Fruit fly (Drosophila melanogaster) whole organism, adult: ENCODE measurements around the gene AOX4.

Source experiments
- CG11617 ChIP-seq: fragments of 200-800 bp; sonication (Bioruptor generic); optimal IDR thresholded peaks from 2 replicates; lab custom pipeline; 2017; ENCODE audit warnings: mild to moderate bottlenecking, missing biosample characterization, missing genetic modification reagents, missing genetic modification characterization
- CG12768 ChIP-seq: fragments of 200-800 bp; sonication (Bioruptor generic); optimal IDR thresholded peaks from 2 replicates; lab custom pipeline; 2017; ENCODE audit warnings: missing biosample characterization, missing genetic modification characterization, mild to moderate bottlenecking, moderate library complexity, missing genetic modification reagents
- CG14711 ChIP-seq: fragments of 200-800 bp; sonication (Bioruptor generic); optimal IDR thresholded peaks from 2 replicates; lab custom pipeline; 2018; ENCODE audit warnings: missing biosample characterization, mild to moderate bottlenecking, missing genetic modification characterization, moderate library complexity
- CG1620 ChIP-seq: fragments of 200-800 bp; sonication (Bioruptor generic); optimal IDR thresholded peaks from 2 replicates; lab custom pipeline; 2016; ENCODE audit warnings: missing biosample characterization, missing genetic modification characterization
- CG33017 ChIP-seq: fragments of 200-800 bp; sonication (Bioruptor generic); optimal IDR thresholded peaks from 2 replicates; lab custom pipeline; 2018; ENCODE audit warnings: missing biosample characterization, mild to moderate bottlenecking, missing genetic modification characterization, moderate library complexity
- CG5204 ChIP-seq: fragments of 200-800 bp; sonication (Bioruptor generic); optimal IDR thresholded peaks from 2 replicates; lab custom pipeline; 2016; ENCODE audit warnings: missing biosample characterization, missing genetic modification characterization
- CG7045 ChIP-seq: fragments of 200-800 bp; sonication (Bioruptor generic); optimal IDR thresholded peaks from 2 replicates; lab custom pipeline; 2017; ENCODE audit warnings: missing biosample characterization, mild to moderate bottlenecking, missing genetic modification characterization
- CG7101 ChIP-seq: fragments of 200-800 bp; sonication (Bioruptor generic); optimal IDR thresholded peaks from 2 replicates; lab custom pipeline; 2018; ENCODE audit warnings: missing biosample characterization, mild to moderate bottlenecking, missing genetic modification characterization, moderate library complexity
- Clk ChIP-seq: fragments of 200-800 bp; sonication (Bioruptor generic); optimal IDR thresholded peaks from 2 replicates; lab custom pipeline; 2017; ENCODE audit warnings: missing biosample characterization, missing genetic modification characterization
- Crg-1 ChIP-seq: fragments of 200-800 bp; sonication (Bioruptor generic); optimal IDR thresholded peaks from 2 replicates; lab custom pipeline; 2016; ENCODE audit warnings: missing biosample characterization, missing genetic modification characterization
- Hr96 ChIP-seq: fragments of 200-800 bp; sonication (Bioruptor generic); optimal IDR thresholded peaks from 2 replicates; lab custom pipeline; 2016; ENCODE audit warnings: missing biosample characterization, missing genetic modification characterization
- Mnt ChIP-seq: fragments of 200-800 bp; sonication (Bioruptor generic); optimal IDR thresholded peaks from 2 replicates; lab custom pipeline; 2016; ENCODE audit warnings: missing biosample characterization, mild to moderate bottlenecking, missing genetic modification characterization
- bab1 ChIP-seq: fragments of 200-800 bp; sonication (Bioruptor generic); optimal IDR thresholded peaks from 3 replicates; lab custom pipeline; 2019; ENCODE audit warnings: missing biosample characterization, mild to moderate bottlenecking, missing genetic modification characterization, moderate library complexity
- cic ChIP-seq: fragments of 200-800 bp; sonication (Bioruptor generic); optimal IDR thresholded peaks from 2 replicates; lab custom pipeline; 2017; ENCODE audit warnings: missing biosample characterization, mild to moderate bottlenecking, missing genetic modification characterization, moderate library complexity
- cnc ChIP-seq, 2 experiments: fragments of >200 bp; optimal IDR thresholded peaks; 2 replicates each; lab custom pipeline; 2017
- kay ChIP-seq: fragments of 200-800 bp; sonication (Bioruptor generic); peaks from one replicate; lab custom pipeline; 2016; ENCODE audit warnings: missing biosample characterization, missing genetic modification characterization, borderline replicate concordance
- ovo ChIP-seq: fragments of 200-800 bp; sonication (Bioruptor generic); optimal IDR thresholded peaks from 2 replicates; lab custom pipeline; 2016; ENCODE audit warnings: missing biosample characterization, missing genetic modification characterization
- pad ChIP-seq: fragments of 200-800 bp; sonication (Bioruptor generic); optimal IDR thresholded peaks from 3 replicates; lab custom pipeline; 2017; ENCODE audit warnings: missing biosample characterization, missing genetic modification characterization, mild to moderate bottlenecking, moderate library complexity, missing genetic modification reagents
- tj ChIP-seq: fragments of 200-800 bp; sonication (Bioruptor generic); optimal IDR thresholded peaks from 3 replicates; lab custom pipeline; 2017; ENCODE audit warnings: missing biosample characterization, mild to moderate bottlenecking, missing genetic modification characterization, moderate library complexity
- toe ChIP-seq: fragments of 200-800 bp; sonication (Bioruptor generic); optimal IDR thresholded peaks from 2 replicates; lab custom pipeline; 2016; ENCODE audit warnings: missing biosample characterization, missing genetic modification characterization

The AOX4 gene

DNA sequence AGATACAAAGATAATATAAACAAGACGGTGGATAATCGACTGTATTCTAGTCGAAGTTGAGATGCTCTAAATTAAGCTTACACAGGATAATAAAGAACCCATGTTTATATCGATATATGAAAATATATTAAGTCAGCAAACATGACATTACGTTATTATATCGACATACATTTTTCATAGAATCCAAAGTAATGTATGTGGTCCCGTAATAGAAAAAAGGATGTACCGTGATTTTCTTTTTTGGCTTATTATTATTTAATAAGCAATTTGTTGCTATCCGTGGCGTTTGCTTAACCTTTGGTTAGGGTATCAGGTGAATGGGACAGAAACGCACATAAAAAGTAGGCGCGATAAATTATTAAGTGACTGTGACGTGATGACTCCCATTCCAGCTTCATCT lies 3.9 kb upstream of the AOX4 start:
- TF ChIP-seq cic (GFP tag; lab: Kevin White, UChicago) (no peak), toe (GFP tag; lab: Kevin White, UChicago) (no peak), ovo (no peak), CG12768 (GFP tag; lab: Kevin White, UChicago) (no peak)

DNA sequence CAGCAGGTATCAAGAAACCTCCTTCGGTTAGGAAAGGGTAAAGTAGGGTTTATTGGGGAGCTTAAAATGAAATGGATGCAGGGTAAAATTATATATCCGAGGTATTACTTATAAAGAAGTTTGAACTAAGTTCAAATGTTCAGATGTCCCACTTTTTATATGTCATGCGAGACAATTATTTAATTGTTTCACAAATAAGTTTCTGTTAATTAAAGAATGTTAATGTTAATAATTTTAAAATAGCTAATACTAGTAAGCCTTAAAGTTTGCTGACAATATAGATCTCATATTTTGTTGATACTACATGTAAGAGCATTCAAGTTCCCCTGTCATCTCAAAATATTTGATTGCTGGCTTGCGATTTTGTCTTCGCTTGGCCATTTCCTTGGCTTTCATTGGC lies 2.1 kb upstream of the AOX4 start:
- no peak for TF ChIP-seq Hr96 (GFP tag; lab: Kevin White, UChicago)
- no peak for TF ChIP-seq pad (GFP tag; lab: Kevin White, UChicago)
- no peak for TF ChIP-seq CG14711 (tag; lab: Kevin White, UChicago)
- no peak for TF ChIP-seq ovo
- TF ChIP-seq CG1620 (GFP tag; lab: Kevin White, UChicago) = no peak
- no peak for TF ChIP-seq CG12768 (GFP tag; lab: Kevin White, UChicago)
- no peak for TF ChIP-seq tj (GFP tag; lab: Kevin White, UChicago)
- TF ChIP-seq bab1 = no peak
- no peak for TF ChIP-seq CG7101 (tag; lab: Kevin White, UChicago)

DNA sequence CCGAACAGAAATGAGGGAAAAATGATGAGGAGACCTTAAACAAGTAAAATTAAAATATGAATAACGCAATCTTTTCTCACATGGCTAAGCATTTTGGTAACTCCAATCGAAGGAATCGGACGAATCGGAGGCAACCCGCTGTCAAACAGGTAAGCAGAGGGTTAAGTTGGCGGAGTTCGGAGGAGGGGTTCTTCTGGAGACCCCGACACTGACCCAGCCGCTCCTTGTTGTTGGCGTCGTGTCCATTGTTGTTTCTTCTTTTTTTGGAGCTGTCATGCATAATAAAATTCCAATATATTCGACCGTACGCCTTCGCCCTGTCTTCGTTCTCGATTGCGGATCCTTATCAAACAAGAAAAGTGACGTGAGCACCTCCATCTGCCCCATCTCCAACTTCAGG lies 933 bp upstream of the AOX4 start:
- no peak for TF ChIP-seq CG12768 (GFP tag; lab: Kevin White, UChicago)
- TF ChIP-seq CG1620 (GFP tag; lab: Kevin White, UChicago) = no peak
- no peak for TF ChIP-seq CG33017 (tag; lab: Kevin White, UChicago)
- no peak for TF ChIP-seq CG7045 (GFP tag; lab: Kevin White, UChicago)
- no peak for TF ChIP-seq pad (GFP tag; lab: Kevin White, UChicago)
- TF ChIP-seq Hr96 (GFP tag; lab: Kevin White, UChicago) = no peak
- TF ChIP-seq cnc (optimal IDR thresholded peaks at IDR 0.05; lab: Kevin White, UChicago) = no peak

DNA sequence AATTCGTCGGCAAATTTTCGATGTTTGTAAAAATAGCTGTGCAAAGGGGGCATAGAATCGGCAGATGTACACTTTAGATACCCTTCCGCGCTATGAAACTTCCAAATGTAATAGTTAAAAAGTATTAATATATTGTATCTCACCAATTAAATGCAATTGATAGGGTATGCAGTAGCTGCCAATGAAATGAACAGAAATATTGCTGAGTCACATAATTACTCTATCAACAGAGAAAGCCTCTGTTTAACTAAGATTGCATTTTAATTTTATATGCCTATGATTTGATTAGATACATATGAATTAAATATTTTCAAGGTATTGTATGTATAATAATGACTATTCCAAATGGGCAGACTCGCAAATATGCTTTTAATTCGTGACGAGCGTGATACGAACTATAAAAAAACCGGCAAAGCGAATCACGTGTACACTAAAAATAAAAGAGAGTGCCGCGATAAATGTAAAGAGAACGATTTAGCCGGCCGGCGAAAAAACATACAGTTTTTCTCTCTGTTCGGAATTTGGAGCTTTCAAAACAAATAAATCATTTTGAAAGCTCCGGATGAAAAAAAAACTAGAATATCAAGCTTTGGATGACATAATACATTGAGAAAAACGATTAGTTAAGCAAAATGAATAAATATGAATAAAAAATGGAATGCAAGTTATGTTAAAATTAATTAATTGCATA lies 4.7 kb downstream of the AOX4 start, which contains the start of gene AOX3:
TSS of gene AOX3 (minus strand) at position 362 of the 691 bp plus-strand sequence.
- TF ChIP-seq toe (GFP tag; lab: Kevin White, UChicago) (peak; percentile 60), CG12768 (GFP tag; lab: Kevin White, UChicago) (peak; percentile 50), ovo (peak; percentile 51), cic (GFP tag; lab: Kevin White, UChicago) (peak; percentile 27), Hr96 (GFP tag; lab: Kevin White, UChicago) (no peak), tj (GFP tag; lab: Kevin White, UChicago) (peak; percentile 77), CG5204 (GFP tag; lab: Kevin White, UChicago) (peak; percentile 46), CG1620 (GFP tag; lab: Kevin White, UChicago) (peak; percentile 44), Mnt (GFP tag; lab: Kevin White, UChicago) (no peak), pad (GFP tag; lab: Kevin White, UChicago) (peak; percentile 67), CG14711 (tag; lab: Kevin White, UChicago) (peak; percentile 44), CG33017 (tag; lab: Kevin White, UChicago) (peak; percentile 49), Clk (GFP tag; lab: Kevin White, UChicago) (peak; percentile 4), kay (peak; percentile 97), CG7101 (tag; lab: Kevin White, UChicago) (peak; percentile 31), CG7045 (GFP tag; lab: Kevin White, UChicago) (peak; percentile 36), bab1 (peak; percentile 52), Crg-1 (GFP tag; lab: Kevin White, UChicago) (no peak), cnc (optimal IDR thresholded peaks at IDR 0.05; lab: Kevin White, UChicago) (peak; percentile 73 to 99), CG11617 (GFP tag; lab: Kevin White, UChicago) (peak; percentile 66)

DNA sequence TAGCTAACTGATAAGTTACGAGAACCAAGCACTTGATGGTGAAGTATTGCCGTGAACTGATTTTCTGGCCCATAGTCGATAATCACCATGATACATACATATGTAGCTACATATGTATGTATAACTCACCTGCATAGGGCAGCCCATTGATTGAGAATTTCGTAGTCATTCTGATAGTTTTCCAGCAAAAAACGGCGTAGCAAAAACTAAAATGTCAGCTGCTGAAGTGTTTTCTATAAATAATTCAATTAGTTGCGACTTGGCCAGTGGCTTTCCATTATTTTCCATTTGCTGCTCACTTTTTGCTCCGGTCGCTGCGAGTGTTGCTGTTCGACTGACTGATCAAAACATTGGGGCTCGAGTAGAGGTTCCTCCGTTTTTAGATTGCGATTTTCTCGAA lies 5.4 kb downstream of the AOX4 start:
- peak; percentile 89 for TF ChIP-seq cic (GFP tag; lab: Kevin White, UChicago)
- no peak for TF ChIP-seq CG7101 (tag; lab: Kevin White, UChicago)
- no peak for TF ChIP-seq toe (GFP tag; lab: Kevin White, UChicago)
- no peak for TF ChIP-seq Hr96 (GFP tag; lab: Kevin White, UChicago)
- TF ChIP-seq cnc (optimal IDR thresholded peaks at IDR 0.05; lab: Kevin White, UChicago) = no peak
- no peak for TF ChIP-seq CG7045 (GFP tag; lab: Kevin White, UChicago)
- TF ChIP-seq CG5204 (GFP tag; lab: Kevin White, UChicago) = no peak

DNA sequence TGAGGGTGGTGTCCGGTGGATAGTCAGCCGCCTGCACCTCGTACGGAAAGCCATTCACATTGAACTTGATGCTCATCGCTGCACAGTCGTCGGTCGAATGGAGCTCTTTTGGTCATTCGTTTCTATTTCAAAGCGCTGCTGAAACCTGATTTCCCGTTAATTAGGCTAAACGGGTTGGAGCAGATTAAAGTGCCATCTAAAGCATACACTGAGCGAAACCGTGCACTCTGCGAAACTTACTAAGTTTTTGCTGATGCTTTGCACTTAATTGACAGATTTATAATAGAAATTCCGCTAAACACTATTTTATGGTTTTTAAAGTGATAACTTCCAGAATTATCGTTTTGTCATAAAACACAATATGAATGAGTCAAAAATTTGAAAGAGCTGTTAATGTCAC lies 10.3 kb downstream of the AOX4 start, which contains the start of gene AOX2:
TSS of gene AOX2 (minus strand) at position 101 of the 400 bp plus-strand sequence.
- TF ChIP-seq tj (GFP tag; lab: Kevin White, UChicago) = no peak
- TF ChIP-seq kay = no peak
- no peak for TF ChIP-seq toe (GFP tag; lab: Kevin White, UChicago)
- no peak for TF ChIP-seq cic (GFP tag; lab: Kevin White, UChicago)
- no peak for TF ChIP-seq bab1
- TF ChIP-seq CG5204 (GFP tag; lab: Kevin White, UChicago) = no peak
- TF ChIP-seq cnc (optimal IDR thresholded peaks at IDR 0.05; lab: Kevin White, UChicago) = no peak

DNA sequence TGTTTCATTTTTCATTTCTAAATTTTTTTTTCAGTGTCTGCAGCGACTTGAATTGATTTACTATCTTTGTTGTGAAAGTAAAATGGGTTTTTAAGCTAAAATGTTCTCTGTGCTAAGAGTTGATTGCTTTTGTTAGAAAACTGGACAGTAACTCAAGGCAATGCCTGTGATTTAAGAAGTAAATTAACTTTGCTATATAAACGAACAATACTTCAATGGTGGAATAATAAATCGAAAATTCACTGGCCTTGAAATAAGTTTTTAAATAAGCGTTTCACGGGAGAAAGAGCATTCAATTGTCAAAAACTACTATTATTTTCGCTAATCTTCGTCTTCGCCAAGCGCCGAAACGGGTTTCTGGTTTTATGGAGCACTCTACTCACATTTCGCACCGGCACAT lies 11.7 kb downstream of the AOX4 start:
- TF ChIP-seq cnc (optimal IDR thresholded peaks at IDR 0.05; lab: Kevin White, UChicago) (no peak), CG33017 (tag; lab: Kevin White, UChicago) (no peak), CG1620 (GFP tag; lab: Kevin White, UChicago) (no peak), tj (GFP tag; lab: Kevin White, UChicago) (no peak), ovo (no peak), CG14711 (tag; lab: Kevin White, UChicago) (no peak), CG7045 (GFP tag; lab: Kevin White, UChicago) (no peak), Clk (GFP tag; lab: Kevin White, UChicago) (no peak), CG12768 (GFP tag; lab: Kevin White, UChicago) (no peak), Hr96 (GFP tag; lab: Kevin White, UChicago) (no peak), cic (GFP tag; lab: Kevin White, UChicago) (no peak), Mnt (GFP tag; lab: Kevin White, UChicago) (no peak), CG5204 (GFP tag; lab: Kevin White, UChicago) (no peak), toe (GFP tag; lab: Kevin White, UChicago) (no peak), CG11617 (GFP tag; lab: Kevin White, UChicago) (no peak), kay (no peak), CG7101 (tag; lab: Kevin White, UChicago) (no peak)
